Worm (Caenorhabditis elegans) whole organism, L4/young adult: ENCODE measurements around the gene ZK822.10.

Experiments
- W03F9.2 ChIP-seq: fragments of 150-350 bp; optimal IDR thresholded peaks from 2 replicates; lab custom pipeline; 2014; ENCODE audit warnings: missing biosample characterization, missing genetic modification characterization
- him-1 ChIP-seq: sonication (generic microtip); optimal IDR thresholded peaks from 2 replicates; lab custom pipeline; 2016; ENCODE audit warnings: missing genotype, missing genetic modification reagents, missing genetic modification characterization, missing compliant biosample characterization

DNA sequence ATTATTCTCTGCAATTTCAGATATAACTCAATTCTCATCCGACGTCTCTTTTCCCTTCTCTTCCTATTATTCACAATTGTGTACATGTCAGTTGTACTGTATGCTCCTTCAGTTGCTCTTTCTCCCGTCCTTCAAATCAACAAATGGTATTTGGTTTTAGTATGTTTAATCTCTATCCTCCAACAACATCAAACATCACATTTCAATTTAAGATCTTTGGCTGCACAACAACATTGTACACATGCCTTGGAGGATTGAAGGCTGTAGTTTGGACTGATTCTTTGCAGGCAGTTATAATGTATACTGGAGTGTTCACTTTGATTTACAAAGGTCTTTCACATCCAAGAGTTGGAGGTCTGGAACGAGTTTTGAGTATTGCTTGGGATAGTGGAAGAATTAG, 21.6 kb downstream of the ZK822.10 start:
- TF ChIP-seq him-1 (no peak), W03F9.2 (no peak)
